ENCODE assay signal across 1 fruit fly cellular context in the genomic region with DNA sequence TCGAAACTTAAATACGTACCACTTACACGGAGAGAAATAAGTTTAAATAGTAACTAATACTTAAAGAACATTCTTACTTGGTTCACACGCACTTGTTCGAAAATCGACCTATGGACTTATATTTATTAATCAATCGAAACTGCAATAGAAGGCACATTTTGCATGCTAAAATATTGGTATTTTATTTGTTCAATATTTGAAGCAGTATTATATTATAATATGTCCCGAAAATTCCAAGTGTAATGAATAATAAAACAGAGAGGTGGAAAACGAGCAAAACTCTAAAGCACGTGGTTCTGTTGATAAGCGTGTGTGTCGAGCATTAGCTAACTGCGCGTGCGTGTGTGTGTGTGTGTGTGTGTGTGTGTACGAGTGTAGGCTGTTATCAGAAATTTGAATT.
TF ChIP-seq lines count a peak whose summit lies in the region.

No protein-coding gene starts in this region.

TF ChIP-seq in whole organism, embryonic, 481 proteins besides CTCF, POLR2A, EP300 and RAD21 (continued from another document and continues in another):
- TF ChIP-seq Hand (GFP tag; optimal IDR thresholded peaks at IDR 0.05; lab: Kevin White, UChicago) (peak; percentile 92), D19B (GFP tag; optimal IDR thresholded peaks at IDR 0.05; lab: Kevin White, UChicago) (peak; percentile 85), CG9817 (tag; optimal IDR thresholded peaks at IDR 0.05; lab: Kevin White, UChicago) (peak; percentile 88), crc (GFP tag; optimal IDR thresholded peaks at IDR 0.05; lab: Kevin White, UChicago) (peak; percentile 66), shn (GFP tag; optimal IDR thresholded peaks at IDR 0.05; lab: Kevin White, UChicago) (peak; percentile 53), crol (GFP tag; IDR thresholded peaks at IDR 0.05; lab: Robert Waterston, UW) (no peak; the same call in 1 of the 2 replicates), CG13424 (tag; optimal IDR thresholded peaks at IDR 0.05; lab: Kevin White, UChicago) (peak; percentile 89), CG7556 (GFP tag; optimal IDR thresholded peaks at IDR 0.05; lab: Kevin White, UChicago) (peak; percentile 90), Adf1 (GFP tag; IDR thresholded peaks at IDR 0.05; lab: Robert Waterston, UW) (peak; percentile 69), GATAe (GFP tag; conservative IDR thresholded peaks at IDR 0.05; lab: Robert Waterston, UW) (peak; percentile 50; the same call in 1 of the 2 replicates), CG6654 (GFP tag; optimal IDR thresholded peaks at IDR 0.05; lab: Kevin White, UChicago) (peak; percentile 45), ab (GFP tag; optimal IDR thresholded peaks at IDR 0.05; lab: Kevin White, UChicago) (peak; percentile 47), CG11398 (GFP tag; optimal IDR thresholded peaks at IDR 0.05; lab: Kevin White, UChicago) (peak; percentile 35), CoRest (tag; optimal IDR thresholded peaks at IDR 0.05; lab: Kevin White, UChicago) (peak; percentile 91), ham (GFP tag; IDR thresholded peaks at IDR 0.05; lab: Robert Waterston, UW) (peak; percentile 42; the same call in 1 of the 2 replicates), btn (GFP tag; optimal IDR thresholded peaks at IDR 0.05; lab: Kevin White, UChicago) (no peak), CG10209 (GFP tag; optimal IDR thresholded peaks at IDR 0.05; lab: Kevin White, UChicago) (peak; percentile 85), dysf (GFP tag; IDR thresholded peaks at IDR 0.05; lab: Robert Waterston, UW) (peak; percentile 87), Stat92E (GFP tag; optimal IDR thresholded peaks at IDR 0.05; lab: Kevin White, UChicago) (no peak), CG31224 (GFP tag; IDR thresholded peaks at IDR 0.05; lab: Robert Waterston, UW) (peak; percentile 80), CG11247 (GFP tag; IDR thresholded peaks at IDR 0.05; lab: Robert Waterston, UW) (peak; percentile 77), CG17328 (GFP tag; IDR thresholded peaks at IDR 0.05; lab: Robert Waterston, UW) (peak; percentile 59), CG12659 (GFP tag; optimal IDR thresholded peaks at IDR 0.05; lab: Kevin White, UChicago) (peak; percentile 90), zen (tag; optimal IDR thresholded peaks at IDR 0.05; lab: Kevin White, UChicago) (peak; percentile 69), ro (GFP tag; IDR thresholded peaks at IDR 0.05; lab: Robert Waterston, UW) (no peak), CHES-1-like (GFP tag; optimal IDR thresholded peaks at IDR 0.05; lab: Kevin White, UChicago) (peak; percentile 72), bbx (GFP tag; IDR thresholded peaks at IDR 0.05; lab: Robert Waterston, UW; ENCODE audit: partially characterized antibody) (no peak), CG17361 (GFP tag; IDR thresholded peaks at IDR 0.05; lab: Robert Waterston, UW) (peak; percentile 82), Fer1 (GFP tag; optimal IDR thresholded peaks at IDR 0.05; lab: Kevin White, UChicago) (peak; percentile 95), vfl (GFP tag; optimal IDR thresholded peaks at IDR 0.05; lab: Kevin White, UChicago) (peak; percentile 77), CG2202 (tag; optimal IDR thresholded peaks at IDR 0.05; lab: Kevin White, UChicago) (peak; percentile 45), ranshi (GFP tag; IDR thresholded peaks at IDR 0.05; lab: Robert Waterston, UW) (peak; percentile 70), chif (GFP tag; optimal IDR thresholded peaks at IDR 0.05; lab: Kevin White, UChicago) (peak; percentile 61 to 68), Spps (tag; optimal IDR thresholded peaks at IDR 0.05; lab: Kevin White, UChicago) (peak; percentile 46), CG9437 (GFP tag; optimal IDR thresholded peaks at IDR 0.05; lab: Kevin White, UChicago) (peak; percentile 76), CG11504 (tag; optimal IDR thresholded peaks at IDR 0.05; lab: Kevin White, UChicago) (peak; percentile 89), CG4820 (GFP tag; optimal IDR thresholded peaks at IDR 0.05; lab: Kevin White, UChicago) (peak; percentile 62), CG1602 (GFP tag; optimal IDR thresholded peaks at IDR 0.05; lab: Kevin White, UChicago) (peak; percentile 74), fru (optimal IDR thresholded peaks at IDR 0.05; lab: Kevin White, UChicago) (no peak), HLH3B (GFP tag; IDR thresholded peaks at IDR 0.05; lab: Robert Waterston, UW) (peak; percentile 71), Dip3 (GFP tag; optimal IDR thresholded peaks at IDR 0.05; lab: Kevin White, UChicago) (peak; percentile 84), CG4730 (GFP tag; IDR thresholded peaks at IDR 0.05; lab: Robert Waterston, UW) (peak; percentile 49), CG33557 (GFP tag; optimal IDR thresholded peaks at IDR 0.05; lab: Kevin White, UChicago) (peak; percentile 49), CG13894 (tag; optimal IDR thresholded peaks at IDR 0.05; lab: Kevin White, UChicago) (peak; percentile 93), Nf-YA (GFP tag; IDR thresholded peaks at IDR 0.05; lab: Robert Waterston, UW) (no peak), nerfin-1 (tag; optimal IDR thresholded peaks at IDR 0.05; lab: Kevin White, UChicago) (peak; percentile 71), NK7.1 (GFP tag; optimal IDR thresholded peaks at IDR 0.05; lab: Kevin White, UChicago) (peak; percentile 21), gt (GFP tag; IDR thresholded peaks at IDR 0.05; lab: Robert Waterston, UW) (no peak), Deaf1 (tag; optimal IDR thresholded peaks at IDR 0.05; lab: Kevin White, UChicago) (peak; percentile 74), CG5245 (GFP tag; optimal IDR thresholded peaks at IDR 0.05; lab: Kevin White, UChicago) (peak; percentile 51), gsb-n (tag; optimal IDR thresholded peaks at IDR 0.05; lab: Kevin White, UChicago) (peak; percentile 64), CG7745 (tag; optimal IDR thresholded peaks at IDR 0.05; lab: Kevin White, UChicago) (no peak), Hmx (GFP tag; optimal IDR thresholded peaks at IDR 0.05; lab: Kevin White, UChicago) (peak; percentile 64), inv (GFP tag; IDR thresholded peaks at IDR 0.05; lab: Robert Waterston, UW; ENCODE audit: partially characterized antibody) (no peak), CG7963 (GFP tag; IDR thresholded peaks at IDR 0.05; lab: Robert Waterston, UW; ENCODE audit: partially characterized antibody) (no peak), Neu2 (GFP tag; optimal IDR thresholded peaks at IDR 0.05; lab: Kevin White, UChicago; ENCODE audit: borderline replicate concordance) (no peak), Sry-δ (GFP tag; optimal IDR thresholded peaks at IDR 0.05; lab: Kevin White, UChicago) (peak; percentile 30), Ets97D (GFP tag; optimal IDR thresholded peaks at IDR 0.05; lab: Kevin White, UChicago) (peak; percentile 35), Trl (optimal IDR thresholded peaks at IDR 0.05; lab: Kevin White, UChicago) (no peak), Trl (GFP tag; optimal IDR thresholded peaks at IDR 0.05; lab: Kevin White, UChicago) (peak; percentile 74), CG7357 (GFP tag; IDR thresholded peaks at IDR 0.05; lab: Robert Waterston, UW) (peak; percentile 65; the same call in 2 of the 3 replicates), psq (GFP tag; optimal IDR thresholded peaks at IDR 0.05; lab: Kevin White, UChicago) (peak; percentile 20), Lpt (GFP tag; optimal IDR thresholded peaks at IDR 0.05; lab: Kevin White, UChicago) (no peak), ken (GFP tag; IDR thresholded peaks at IDR 0.05; lab: Robert Waterston, UW) (peak; percentile 54; the same call in 1 of the 3 replicates), CG9876 (GFP tag; optimal IDR thresholded peaks at IDR 0.05; lab: Kevin White, UChicago) (peak; percentile 35), CG2875 (GFP tag; optimal IDR thresholded peaks at IDR 0.05; lab: Kevin White, UChicago) (peak; percentile 25), tin (GFP tag; optimal IDR thresholded peaks at IDR 0.05; lab: Kevin White, UChicago) (peak; percentile 67), CG6791 (GFP tag; IDR thresholded peaks at IDR 0.05; lab: Robert Waterston, UW; ENCODE audit: partially characterized antibody) (no peak), CG17802 (tag; optimal IDR thresholded peaks at IDR 0.05; lab: Kevin White, UChicago) (peak; percentile 37), CG10462 (GFP tag; optimal IDR thresholded peaks at IDR 0.05; lab: Kevin White, UChicago) (peak; percentile 53), her (GFP tag; optimal IDR thresholded peaks at IDR 0.05; lab: Kevin White, UChicago) (peak; percentile 58), zf30C (GFP tag; optimal IDR thresholded peaks at IDR 0.05; lab: Kevin White, UChicago) (peak; percentile 85), PHDP (tag; optimal IDR thresholded peaks at IDR 0.05; lab: Kevin White, UChicago) (peak; percentile 92), CG3995 (GFP tag; optimal IDR thresholded peaks at IDR 0.05; lab: Kevin White, UChicago) (peak; percentile 54), CG34422 (GFP tag; IDR thresholded peaks at IDR 0.05; lab: Robert Waterston, UW) (peak; percentile 77; the same call in 2 of the 3 replicates), CG13123 (GFP tag; optimal IDR thresholded peaks at IDR 0.05; lab: Kevin White, UChicago) (peak; percentile 61), seq (GFP tag; IDR thresholded peaks at IDR 0.05; lab: Robert Waterston, UW) (peak; percentile 82), gcm2 (GFP tag; optimal IDR thresholded peaks at IDR 0.05; lab: Kevin White, UChicago) (peak; percentile 44), otp (GFP tag; IDR thresholded peaks at IDR 0.05; lab: Robert Waterston, UW) (no peak), CG12155 (GFP tag; optimal IDR thresholded peaks at IDR 0.05; lab: Kevin White, UChicago) (peak; percentile 87), CG17612 (GFP tag; IDR thresholded peaks at IDR 0.05; lab: Robert Waterston, UW) (no peak), Gsc (GFP tag; IDR thresholded peaks at IDR 0.05; lab: Robert Waterston, UW) (no peak), CG11560 (tag; IDR thresholded peaks at IDR 0.05; lab: Robert Waterston, UW) (0 out of 3 replicates have a peak, but pooled peaks have one; percentile 58), ftz-f1 (GFP tag; optimal IDR thresholded peaks at IDR 0.05; lab: Kevin White, UChicago) (peak; percentile 62), insv (GFP tag; optimal IDR thresholded peaks at IDR 0.05; lab: Kevin White, UChicago) (peak in 1 of 2 experiments; percentile 38), CG10366 (GFP tag; IDR thresholded peaks at IDR 0.05; lab: Robert Waterston, UW) (peak; percentile 76), CG7372 (GFP tag; IDR thresholded peaks at IDR 0.05; lab: Robert Waterston, UW) (peak; percentile 77), Antp (GFP tag; optimal IDR thresholded peaks at IDR 0.05; lab: Kevin White, UChicago) (peak; percentile 56), Max (GFP tag; optimal IDR thresholded peaks at IDR 0.05; lab: Kevin White, UChicago) (peak; percentile 86), trh (GFP tag; optimal IDR thresholded peaks at IDR 0.05; lab: Kevin White, UChicago) (peak; percentile 19), CG17829 (tag; optimal IDR thresholded peaks at IDR 0.05; lab: Kevin White, UChicago) (peak; percentile 81), nom (GFP tag; optimal IDR thresholded peaks at IDR 0.05; lab: Kevin White, UChicago) (no peak), Nf-YB (GFP tag; optimal IDR thresholded peaks at IDR 0.05; lab: Kevin White, UChicago) (peak; percentile 65), CG11456 (GFP tag; IDR thresholded peaks at IDR 0.05; lab: Robert Waterston, UW) (peak; percentile 83), Myb (GFP tag; optimal IDR thresholded peaks at IDR 0.05; lab: Kevin White, UChicago) (peak; percentile 56), ci (GFP tag; IDR thresholded peaks at IDR 0.05; lab: Robert Waterston, UW) (peak; percentile 74; the same call in 2 of the 3 replicates), CG10654 (GFP tag; optimal IDR thresholded peaks at IDR 0.05; lab: Kevin White, UChicago) (peak; percentile 67), Xbp1 (GFP tag; optimal IDR thresholded peaks at IDR 0.05; lab: Kevin White, UChicago) (peak; percentile 83), ato (GFP tag; IDR thresholded peaks at IDR 0.05; lab: Robert Waterston, UW; ENCODE audit: partially characterized antibody) (no peak), corto (GFP tag; optimal IDR thresholded peaks at IDR 0.05; lab: Kevin White, UChicago) (peak; percentile 26), fd3F (GFP tag; optimal IDR thresholded peaks at IDR 0.05; lab: Kevin White, UChicago) (peak; percentile 86), CG3163 (GFP tag; optimal IDR thresholded peaks at IDR 0.05; lab: Kevin White, UChicago) (peak; percentile 29), Dad (GFP tag; optimal IDR thresholded peaks at IDR 0.05; lab: Kevin White, UChicago) (peak; percentile 75), pnt (GFP tag; optimal IDR thresholded peaks at IDR 0.05; lab: Kevin White, UChicago) (peak; percentile 52), CG30403 (GFP tag; optimal IDR thresholded peaks at IDR 0.05; lab: Kevin White, UChicago) (peak; percentile 88), CkIIα-i1 (GFP tag; IDR thresholded peaks at IDR 0.05; lab: Robert Waterston, UW) (no peak), sqz (GFP tag; optimal IDR thresholded peaks at IDR 0.05; lab: Kevin White, UChicago) (peak; percentile 43), CG8478 (optimal IDR thresholded peaks at IDR 0.05; lab: Kevin White, UChicago) (no peak), abd-A (tag; optimal IDR thresholded peaks at IDR 0.05; lab: Kevin White, UChicago) (peak; percentile 83), CG7271 (tag; optimal IDR thresholded peaks at IDR 0.05; lab: Kevin White, UChicago) (peak; percentile 15), CG8290 (GFP tag; optimal IDR thresholded peaks at IDR 0.05; lab: Kevin White, UChicago) (no peak), CG8290 (tag; optimal IDR thresholded peaks at IDR 0.05; lab: Kevin White, UChicago) (peak in 1 of 2 experiments; percentile 88), Ravus (GFP tag; IDR thresholded peaks at IDR 0.05; lab: Robert Waterston, UW) (peak; percentile 39; the same call in 1 of the 2 replicates), Med (GFP tag; lab: Kevin White, UChicago) (peak; percentile 98), fd96Cb (tag; optimal IDR thresholded peaks at IDR 0.05; lab: Kevin White, UChicago) (peak; percentile 73), zen2 (GFP tag; IDR thresholded peaks at IDR 0.05; lab: Robert Waterston, UW; ENCODE audit: partially characterized antibody) (no peak), CG11085 (GFP tag; IDR thresholded peaks at IDR 0.05; lab: Robert Waterston, UW) (no peak; the same call in 1 of the 2 replicates), CG30020 (tag; optimal IDR thresholded peaks at IDR 0.05; lab: Kevin White, UChicago) (peak; percentile 20), Abd-B (GFP tag; optimal IDR thresholded peaks at IDR 0.05; lab: Kevin White, UChicago) (peak; percentile 84), fu2 (GFP tag; optimal IDR thresholded peaks at IDR 0.05; lab: Kevin White, UChicago) (peak; percentile 57), disco-r (GFP tag; optimal IDR thresholded peaks at IDR 0.05; lab: Kevin White, UChicago) (peak; percentile 63), Bteb2 (GFP tag; optimal IDR thresholded peaks at IDR 0.05; lab: Kevin White, UChicago) (peak; percentile 82), zfh2 (GFP tag; optimal IDR thresholded peaks at IDR 0.05; lab: Kevin White, UChicago) (peak; percentile 83), BEAF-32 (GFP tag; optimal IDR thresholded peaks at IDR 0.05; lab: Kevin White, UChicago) (no peak), NFAT (GFP tag; IDR thresholded peaks at IDR 0.05; lab: Robert Waterston, UW) (peak; percentile 74; the same call in 1 of the 2 replicates)
